Worm (Caenorhabditis elegans) whole organism, mixed stage, embryonic: ENCODE results near the gene C36C5.15.

Source experiments
- blmp-1 ChIP-seq: fragments of 150-350 bp; optimal IDR thresholded peaks from 2 replicates; lab custom pipeline; 2014; ENCODE audit warnings: missing biosample characterization, missing genetic modification characterization
- mep-1 ChIP-seq: fragments of 150-350 bp; optimal IDR thresholded peaks from 2 replicates; lab custom pipeline; 2017; ENCODE audit warnings: missing biosample characterization, missing genetic modification reagents, missing genetic modification characterization, inconsistent platforms
- nhr-237 ChIP-seq: fragments of 150-350 bp; optimal IDR thresholded peaks from 2 replicates; lab custom pipeline; 2014; ENCODE audit warnings: missing biosample characterization, missing genetic modification characterization
- nhr-28 ChIP-seq: fragments of 150-350 bp; optimal IDR thresholded peaks from 2 replicates; lab custom pipeline; 2014; ENCODE audit warnings: missing biosample characterization, missing genetic modification characterization
- pha-4 ChIP-seq: fragments of 150-350 bp; optimal IDR thresholded peaks from 2 replicates; lab custom pipeline; 2018; ENCODE audit warnings: missing biosample characterization, missing genetic modification reagents, missing genetic modification characterization
- ztf-11 ChIP-seq: fragments of 150-350 bp; optimal IDR thresholded peaks from 2 replicates; lab custom pipeline; 2014; ENCODE audit warnings: missing biosample characterization, missing genetic modification characterization

DNA sequence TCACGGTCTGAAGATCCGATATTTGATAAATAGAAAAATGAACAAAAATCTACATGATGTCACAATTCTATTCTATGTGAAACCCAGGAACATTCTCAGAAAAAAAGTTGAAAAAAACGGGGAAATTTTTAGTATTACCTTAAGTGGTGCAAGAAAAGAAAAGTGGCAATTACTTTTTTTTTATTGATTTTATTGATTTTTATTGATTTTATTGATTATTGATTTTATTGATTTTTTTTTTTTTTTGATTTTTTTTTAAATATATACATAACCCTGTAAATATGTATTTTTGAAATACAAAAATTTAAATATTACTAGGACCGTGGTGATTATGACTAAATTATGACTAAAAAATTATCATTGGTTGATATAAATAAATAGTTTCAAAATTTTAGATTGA, 3.1 kb upstream of the C36C5.15 start:
- TF ChIP-seq blmp-1 (tag; lab: Kevin White, UChicago) = no peak
- no peak for TF ChIP-seq ztf-11 (tag; lab: Kevin White, UChicago)
- TF ChIP-seq nhr-28 = no peak
- TF ChIP-seq mep-1 (tag; lab: Kevin White, UChicago) = no peak
- TF ChIP-seq pha-4 = no peak
- TF ChIP-seq nhr-237 = no peak
